Worm (Caenorhabditis elegans): ENCODE measurements around the gene F32G8.3.

The F32G8.3 gene

ce11 chrV:10562817-10563216 is 7.7 kb upstream of the F32G8.3 start:
- TF ChIP-seq atf-7 (tag; optimal IDR thresholded peaks at IDR 0.05) (peak; percentile 63), ceh-40 (GFP tag; IDR thresholded peaks at IDR 0.05) (no peak), nhr-80 (tag; optimal IDR thresholded peaks at IDR 0.05) (peak; percentile 60)

ce11 chrV:10561632-10562031 is 6.5 kb upstream of the F32G8.3 start:
- TF ChIP-seq ZK185.1 (tag; optimal IDR thresholded peaks at IDR 0.05; ENCODE audit: poor library complexity, severe bottlenecking) (no peak), lin-40 (tag; optimal IDR thresholded peaks at IDR 0.05) (no peak), F33H1.4 (GFP tag; IDR thresholded peaks at IDR 0.05) (no peak), gei-17 (GFP tag; optimal IDR thresholded peaks at IDR 0.05) (no peak), nfyb-1 (GFP tag; IDR thresholded peaks at IDR 0.05) (no peak), lir-1 (GFP tag; conservative IDR thresholded peaks at IDR 0.05) (no peak), ceh-27 (GFP tag; optimal IDR thresholded peaks at IDR 0.05) (no peak), lag-1 (GFP tag; IDR thresholded peaks at IDR 0.05) (no peak), egrh-3 (GFP tag; IDR thresholded peaks at IDR 0.05) (peak; percentile 52; the same call in 1 of the 2 replicates), ets-4 (GFP tag; optimal IDR thresholded peaks at IDR 0.05) (no peak), snpc-4 (GFP tag; optimal IDR thresholded peaks at IDR 0.05) (no peak), snpc-4 (tag; optimal IDR thresholded peaks at IDR 0.05) (no peak), zfh-2 (GFP tag; conservative IDR thresholded peaks at IDR 0.05) (no peak), ekl-4 (GFP tag; IDR thresholded peaks at IDR 0.05) (no peak), ztf-22 (GFP tag; optimal IDR thresholded peaks at IDR 0.05) (peak; percentile 30), mcd-1 (GFP tag; IDR thresholded peaks at IDR 0.05) (no peak), hmg-1.2 (GFP tag; IDR thresholded peaks at IDR 0.05) (no peak), T07F8.4 (tag; optimal IDR thresholded peaks at IDR 0.05) (no peak), ceh-91 (GFP tag; IDR thresholded peaks at IDR 0.05) (no peak)

- TF ChIP-seq B0019.2 (GFP tag; conservative IDR thresholded peaks at IDR 0.05): no peak
Measured at ce11 chrV:10560621-10561020, 5.5 kb upstream of the F32G8.3 start, which contains the start of gene col-152. col-152 (plus strand) TSS chrV:10560921.

ce11 chrV:10557676-10558075 is 2.5 kb upstream of the F32G8.3 start, which contains the start of gene best-14:
best-14 (plus strand) TSS chrV:10557976.
- TF ChIP-seq F10E7.11 (tag; optimal IDR thresholded peaks at IDR 0.05) (no peak), C17E4.6 (GFP tag; IDR thresholded peaks at IDR 0.05) (no peak), unc-62 (GFP tag; optimal IDR thresholded peaks at IDR 0.05) (no peak), ceh-40 (GFP tag; IDR thresholded peaks at IDR 0.05) (no peak), egl-44 (GFP tag; IDR thresholded peaks at IDR 0.05) (no peak), hlh-26 (GFP tag; conservative IDR thresholded peaks at IDR 0.05) (no peak), ztf-3 (GFP tag; optimal IDR thresholded peaks at IDR 0.05) (no peak), let-607 (tag; optimal IDR thresholded peaks at IDR 0.05) (no peak), mel-28 (tag; optimal IDR thresholded peaks at IDR 0.05; ENCODE audit: borderline replicate concordance) (no peak), nhr-80 (tag; optimal IDR thresholded peaks at IDR 0.05) (no peak), ceh-27 (GFP tag; optimal IDR thresholded peaks at IDR 0.05) (no peak), lsy-27 (tag; optimal IDR thresholded peaks at IDR 0.05; ENCODE audit: borderline replicate concordance, insufficient read depth) (no peak), nhr-90 (tag; optimal IDR thresholded peaks at IDR 0.05) (no peak), lin-40 (tag; optimal IDR thresholded peaks at IDR 0.05) (no peak), gei-17 (GFP tag; optimal IDR thresholded peaks at IDR 0.05) (no peak), B0261.1 (tag; optimal IDR thresholded peaks at IDR 0.05) (no peak), attf-3 (GFP tag; conservative IDR thresholded peaks at IDR 0.05) (no peak)
